Worm (Caenorhabditis elegans): Measurements from ENCODE around the gene pbo-6.
A peak's percentile ranks its signal among the peaks of the same experiment; 100 is the strongest.

DNA sequence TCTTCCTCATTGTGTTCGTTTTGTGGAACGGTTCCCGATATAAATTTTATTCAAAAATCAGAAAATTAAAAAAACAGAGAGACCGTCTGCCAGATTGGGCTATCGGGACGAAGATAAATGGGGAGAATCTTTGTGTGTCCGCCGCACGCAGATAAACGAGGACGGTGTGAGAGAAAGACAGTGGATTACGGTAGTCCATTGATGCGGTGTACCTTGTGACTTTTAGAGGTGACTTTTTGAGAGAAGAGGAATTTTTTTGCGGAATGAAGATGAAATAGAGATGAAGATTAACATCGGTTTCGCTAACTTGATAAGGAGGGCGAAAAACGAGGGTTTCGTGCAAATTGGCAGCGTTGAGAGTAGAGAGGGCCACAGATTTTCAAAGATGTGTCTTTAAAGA is 1.1 kb upstream of the pbo-6 start:
- TF ChIP-seq lsy-2 (tag; optimal IDR thresholded peaks at IDR 0.05) (peak in 1 of 2 experiments; percentile 85), F13H6.1 (tag; optimal IDR thresholded peaks at IDR 0.05) (no peak), elt-3 (tag; optimal IDR thresholded peaks at IDR 0.05) (no peak), snpc-4 (tag; optimal IDR thresholded peaks at IDR 0.05) (no peak), ceh-82 (tag; optimal IDR thresholded peaks at IDR 0.05) (no peak), gmeb-1 (tag; optimal IDR thresholded peaks at IDR 0.05) (peak; percentile 19), ztf-11 (tag; optimal IDR thresholded peaks at IDR 0.05) (no peak), elt-1 (tag; optimal IDR thresholded peaks at IDR 0.05) (peak; percentile 80), Y55F3AM.14 (GFP tag; optimal IDR thresholded peaks at IDR 0.05) (no peak), R02D3.7 (tag; optimal IDR thresholded peaks at IDR 0.05) (no peak)
